Worm (Caenorhabditis elegans) whole organism, mixed stage, embryonic: ENCODE results near the gene ntl-2.

Experiments used
- M03D4.4 ChIP-seq: sonication (generic microtip); optimal IDR thresholded peaks from 2 replicates; lab custom pipeline; 2017; ENCODE audit warnings: mild to moderate bottlenecking, missing genetic modification characterization, missing compliant biosample characterization
- bed-3 ChIP-seq: fragments of 200-800 bp; sonication (Bioruptor generic); optimal IDR thresholded peaks from 3 replicates; lab custom pipeline; 2018; ENCODE audit warnings: mild to moderate bottlenecking, missing genetic modification characterization, moderate library complexity, missing compliant biosample characterization
- blmp-1 ChIP-seq: fragments of 150-350 bp; optimal IDR thresholded peaks from 2 replicates; lab custom pipeline; 2014; ENCODE audit warnings: missing biosample characterization, missing genetic modification characterization
- ceh-39 ChIP-seq: fragments of 150-350 bp; optimal IDR thresholded peaks from 2 replicates; lab custom pipeline; 2014; ENCODE audit warnings: missing biosample characterization, missing genetic modification characterization
- ceh-43 ChIP-seq: fragments of 200-800 bp; sonication (Bioruptor generic); optimal IDR thresholded peaks from 2 replicates; lab custom pipeline; 2018; ENCODE audit warnings: mild to moderate bottlenecking, missing genetic modification characterization, moderate library complexity, missing compliant biosample characterization
- ceh-83 ChIP-seq: fragments of 200-800 bp; sonication (Bioruptor generic); optimal IDR thresholded peaks from 2 replicates; lab custom pipeline; 2018; ENCODE audit warnings: mild to moderate bottlenecking, missing genetic modification characterization, missing compliant biosample characterization
- ces-1 ChIP-seq: fragments of 150-350 bp; optimal IDR thresholded peaks from 2 replicates; lab custom pipeline; 2014; ENCODE audit warnings: missing biosample characterization, missing genetic modification reagents, missing genetic modification characterization
- cnd-1 ChIP-seq: fragments of 200-800 bp; sonication (Bioruptor generic); optimal IDR thresholded peaks from 2 replicates; lab custom pipeline; 2018; ENCODE audit warnings: mild to moderate bottlenecking, missing genetic modification characterization, missing compliant biosample characterization
- drap-1 ChIP-seq: fragments of 200-800 bp; sonication (Bioruptor generic); optimal IDR thresholded peaks from 3 replicates; lab custom pipeline; 2018; ENCODE audit warnings: mild to moderate bottlenecking, missing genetic modification characterization, missing compliant biosample characterization
- elt-1 ChIP-seq: sonication (generic microtip); optimal IDR thresholded peaks from 2 replicates; lab custom pipeline; 2017; ENCODE audit warnings: missing genetic modification characterization, mild to moderate bottlenecking, missing compliant biosample characterization, antibody characterized with exemption, moderate library complexity, borderline replicate concordance; ENCODE audit not compliant: insufficient read depth
- flh-1 ChIP-seq: fragments of 200-800 bp; sonication (Bioruptor generic); optimal IDR thresholded peaks from 2 replicates; lab custom pipeline; 2018; ENCODE audit warnings: mild to moderate bottlenecking, missing genetic modification characterization, moderate library complexity, missing compliant biosample characterization
- ham-2 ChIP-seq: fragments of 200-800 bp; sonication (Bioruptor generic); optimal IDR thresholded peaks from 2 replicates; lab custom pipeline; 2018; ENCODE audit warnings: mild to moderate bottlenecking, missing genetic modification characterization, missing compliant biosample characterization
- hlh-1 ChIP-seq: fragments of 150-350 bp; optimal IDR thresholded peaks from 2 replicates; lab custom pipeline; 2014; ENCODE audit warnings: missing biosample characterization, missing genetic modification reagents, missing genetic modification characterization
- lin-13 ChIP-seq: fragments of 150-350 bp; optimal IDR thresholded peaks from 2 replicates; lab custom pipeline; 2014; ENCODE audit warnings: missing biosample characterization, missing genetic modification characterization
- lsy-2 ChIP-seq: fragments of 150-350 bp; optimal IDR thresholded peaks from 2 replicates; lab custom pipeline; 2014; ENCODE audit warnings: missing biosample characterization, missing genetic modification characterization
- mab-5 ChIP-seq: fragments of 150-350 bp; optimal IDR thresholded peaks from 2 replicates; lab custom pipeline; 2014; ENCODE audit warnings: missing biosample characterization, missing genetic modification characterization
- mep-1 ChIP-seq: fragments of 150-350 bp; optimal IDR thresholded peaks from 2 replicates; lab custom pipeline; 2017; ENCODE audit warnings: missing biosample characterization, missing genetic modification reagents, missing genetic modification characterization, inconsistent platforms
- mls-2 ChIP-seq: sonication (generic microtip); optimal IDR thresholded peaks from 2 replicates; lab custom pipeline; 2016; ENCODE audit warnings: mild to moderate bottlenecking, missing genetic modification characterization, moderate library complexity, missing compliant biosample characterization
- nhr-12 ChIP-seq: fragments of 150-350 bp; optimal IDR thresholded peaks from 2 replicates; lab custom pipeline; 2014; ENCODE audit warnings: missing biosample characterization, missing genetic modification characterization
- nhr-2 ChIP-seq: fragments of 150-350 bp; optimal IDR thresholded peaks from 2 replicates; lab custom pipeline; 2014; ENCODE audit warnings: missing biosample characterization, missing genetic modification characterization
- nhr-237 ChIP-seq: fragments of 150-350 bp; optimal IDR thresholded peaks from 2 replicates; lab custom pipeline; 2014; ENCODE audit warnings: missing biosample characterization, missing genetic modification characterization
- nhr-28 ChIP-seq: fragments of 150-350 bp; optimal IDR thresholded peaks from 2 replicates; lab custom pipeline; 2014; ENCODE audit warnings: missing biosample characterization, missing genetic modification characterization
- nhr-76 ChIP-seq: sonication (generic microtip); optimal IDR thresholded peaks from 2 replicates; lab custom pipeline; 2017; ENCODE audit warnings: missing biosample characterization, missing genetic modification characterization
- pha-4 ChIP-seq: fragments of 150-350 bp; optimal IDR thresholded peaks from 2 replicates; lab custom pipeline; 2018; ENCODE audit warnings: missing biosample characterization, missing genetic modification reagents, missing genetic modification characterization
- sem-2 ChIP-seq: fragments of 200-800 bp; sonication (Bioruptor generic); optimal IDR thresholded peaks from 2 replicates; lab custom pipeline; 2018; ENCODE audit warnings: mild to moderate bottlenecking, missing genetic modification characterization, missing compliant biosample characterization
- snpc-4 ChIP-seq: fragments of 150-350 bp; optimal IDR thresholded peaks from 2 replicates; lab custom pipeline; 2014; ENCODE audit warnings: missing biosample characterization, missing genetic modification characterization
- sptf-1 ChIP-seq: sonication (generic microtip); optimal IDR thresholded peaks from 2 replicates; lab custom pipeline; 2017; ENCODE audit warnings: mild to moderate bottlenecking, missing genetic modification characterization, moderate library complexity, missing compliant biosample characterization
- unc-120 ChIP-seq: sonication (generic microtip); optimal IDR thresholded peaks from 2 replicates; lab custom pipeline; 2017; ENCODE audit warnings: missing genetic modification characterization, missing compliant biosample characterization; ENCODE audit not compliant: poor library complexity, severe bottlenecking
- unc-39 ChIP-seq: fragments of 150-350 bp; optimal IDR thresholded peaks from 2 replicates; lab custom pipeline; 2014; ENCODE audit warnings: missing biosample characterization, missing genetic modification characterization
- unc-62 ChIP-seq: fragments of 150-350 bp; optimal IDR thresholded peaks from 2 replicates; lab custom pipeline; 2014; ENCODE audit warnings: missing biosample characterization, missing genetic modification reagents, missing genetic modification characterization
- zip-8 ChIP-seq: fragments of 150-350 bp; optimal IDR thresholded peaks from 2 replicates; lab custom pipeline; 2014; ENCODE audit warnings: missing biosample characterization, missing genetic modification characterization
- ztf-11 ChIP-seq: fragments of 150-350 bp; optimal IDR thresholded peaks from 2 replicates; lab custom pipeline; 2014; ENCODE audit warnings: missing biosample characterization, missing genetic modification characterization

ntl-2 gene

DNA sequence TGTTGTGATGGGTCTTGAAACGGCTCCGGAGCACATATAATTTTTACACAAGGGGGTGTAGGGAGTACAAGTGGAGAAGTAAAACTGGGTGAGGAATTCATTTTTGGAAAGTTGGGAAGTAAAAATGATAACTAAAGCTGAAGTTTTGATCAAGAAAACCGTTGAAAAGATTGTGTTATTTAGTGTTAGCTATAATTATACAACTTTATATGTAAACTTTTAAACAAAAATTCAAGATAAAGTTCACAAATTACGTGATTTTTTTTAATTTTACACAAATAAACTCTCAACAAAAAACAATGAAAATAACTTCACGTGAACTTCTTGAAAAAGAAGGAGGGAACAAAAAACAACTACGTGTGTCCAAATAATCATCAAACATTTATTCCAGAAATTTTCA, 21.0 kb downstream of the ntl-2 start, which contains the start of the genes H20J04.7 and H20J04.1:
Gene H20J04.7 (minus strand): TSS at position 101 of the 400 bp plus-strand sequence.
Gene H20J04.1 (plus strand): TSS at position 397 of the 400 bp plus-strand sequence.
- TF ChIP-seq mab-5 (tag; lab: Kevin White, UChicago), result no peak
- no peak for TF ChIP-seq blmp-1 (tag; lab: Kevin White, UChicago)
- TF ChIP-seq nhr-2 (tag; lab: Kevin White, UChicago), result no peak
- no peak for TF ChIP-seq ceh-43 (GFP tag; lab: Kevin White, UChicago)
- TF ChIP-seq ham-2, result no peak
- TF ChIP-seq snpc-4 (tag; lab: Kevin White, UChicago), result no peak
- TF ChIP-seq nhr-28 (tag; lab: Kevin White, UChicago), result no peak
- no peak for TF ChIP-seq mep-1 (tag; lab: Kevin White, UChicago)
- TF ChIP-seq lin-13 (tag; lab: Kevin White, UChicago), result no peak
- TF ChIP-seq unc-62, result no peak
- TF ChIP-seq pha-4 (tag; lab: Kevin White, UChicago), result no peak
- TF ChIP-seq elt-1, result no peak
- TF ChIP-seq nhr-76 (tag; lab: Kevin White, UChicago), result no peak
- TF ChIP-seq unc-39 (tag; lab: Kevin White, UChicago), result no peak
- no peak for TF ChIP-seq mls-2 (tag; lab: Kevin White, UChicago)
- no peak for TF ChIP-seq ceh-83 (GFP tag; lab: Kevin White, UChicago)
- TF ChIP-seq zip-8 (tag; lab: Kevin White, UChicago), result no peak
- no peak for TF ChIP-seq ceh-39 (tag; lab: Kevin White, UChicago)
- no peak for TF ChIP-seq ztf-11

DNA sequence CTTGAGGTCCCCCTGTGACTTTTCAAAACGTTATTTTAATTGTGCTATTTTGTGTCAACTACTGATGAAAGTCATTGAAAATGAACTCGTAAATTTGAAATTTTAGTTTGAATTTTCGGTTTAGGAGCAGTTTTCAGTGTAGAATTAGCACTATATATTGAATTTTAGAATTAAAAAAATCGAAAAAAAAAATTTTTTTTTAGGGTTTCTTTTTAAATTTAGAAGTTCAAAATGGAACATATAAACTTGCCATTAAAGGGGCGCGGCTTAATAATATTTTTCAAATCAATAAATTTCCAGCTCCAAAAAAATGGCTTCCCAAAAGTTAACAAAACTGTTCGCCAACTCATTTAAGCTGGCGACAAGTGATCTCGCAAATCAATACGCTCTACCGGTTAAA, 25.4 kb downstream of the ntl-2 start, which contains the start of gene H20J04.9:
Gene H20J04.9 (plus strand): TSS at position 301 of the 400 bp plus-strand sequence.
- TF ChIP-seq nhr-28 (tag; lab: Kevin White, UChicago) (no peak), hlh-1 (tag; lab: Kevin White, UChicago) (no peak), mep-1 (tag; lab: Kevin White, UChicago) (no peak), mab-5 (tag; lab: Kevin White, UChicago) (no peak), M03D4.4 (tag; lab: Kevin White, UChicago) (no peak), bed-3 (GFP tag; lab: Kevin White, UChicago) (no peak), cnd-1 (no peak), nhr-12 (tag; lab: Kevin White, UChicago) (no peak), ztf-11 (no peak), ham-2 (no peak)

ce11 chrII:4344317-4344716, 31.9 kb downstream of the ntl-2 start:
- TF ChIP-seq sptf-1 (tag; lab: Kevin White, UChicago), result no peak
- no peak for TF ChIP-seq blmp-1 (tag; lab: Kevin White, UChicago)
- no peak for TF ChIP-seq hlh-1 (tag; lab: Kevin White, UChicago)
- no peak for TF ChIP-seq elt-1
- TF ChIP-seq bed-3 (GFP tag; lab: Kevin White, UChicago), result no peak
- TF ChIP-seq pha-4 (tag; lab: Kevin White, UChicago), result no peak
- TF ChIP-seq sem-2, result no peak
- TF ChIP-seq unc-120, result no peak
- TF ChIP-seq snpc-4 (tag; lab: Kevin White, UChicago), result no peak
- TF ChIP-seq flh-1 (GFP tag; lab: Kevin White, UChicago), result no peak
- no peak for TF ChIP-seq ces-1 (GFP tag; lab: Kevin White, UChicago)
- no peak for TF ChIP-seq lin-13 (tag; lab: Kevin White, UChicago)
- no peak for TF ChIP-seq drap-1 (GFP tag; lab: Kevin White, UChicago)
- TF ChIP-seq lsy-2 (tag; lab: Kevin White, UChicago), result no peak
- TF ChIP-seq nhr-237 (tag; lab: Kevin White, UChicago), result no peak

DNA sequence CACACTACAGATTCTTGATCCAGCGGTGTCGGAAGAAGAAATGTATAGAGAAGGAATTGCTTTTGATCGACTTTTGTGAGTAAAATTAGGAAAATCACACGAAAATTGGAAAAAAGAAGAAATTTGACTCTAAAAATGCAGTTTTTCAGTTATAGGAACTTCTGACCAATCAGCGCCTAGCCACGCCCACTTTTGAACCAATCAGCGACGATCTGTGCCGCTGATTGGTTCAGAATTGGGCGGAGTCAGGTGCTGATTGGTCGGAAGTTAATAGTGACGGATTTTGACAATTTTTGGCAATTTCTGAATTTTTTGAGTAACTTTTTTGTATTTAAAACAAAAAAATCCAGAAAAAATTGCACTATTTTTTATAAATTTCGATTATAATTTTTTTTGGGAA, 34.8 kb downstream of the ntl-2 start:
- TF ChIP-seq lin-13 (tag; lab: Kevin White, UChicago) (no peak), drap-1 (GFP tag; lab: Kevin White, UChicago) (no peak)

- TF ChIP-seq nhr-12 (tag; lab: Kevin White, UChicago) (no peak), M03D4.4 (tag; lab: Kevin White, UChicago) (no peak)
- TF ChIP-seq, all 35 proteins: peak for 0
Measured at ce11 chrII:4339882-4340281, 36.4 kb downstream of the ntl-2 start, which contains the start of gene athp-2. Gene athp-2, plus strand, starts transcription at chrII:4340182.
